Fruit fly (Drosophila melanogaster) whole organism, embryonic: ENCODE data around the gene MED15.

ENCODE experiments used
- ATbp ChIP-seq: fragments of 200-800 bp; sonication (Bioruptor generic); optimal IDR thresholded peaks from 2 replicates; lab custom pipeline; 2017; ENCODE audit warnings: missing biosample characterization, mild to moderate bottlenecking, missing genetic modification characterization, missing genetic modification reagents
- Atf3 ChIP-seq: fragments of 200-800 bp; sonication (Bioruptor generic); optimal IDR thresholded peaks from 3 replicates; lab custom pipeline; 2016; ENCODE audit warnings: missing biosample characterization, missing genetic modification characterization
- B-H2 ChIP-seq: fragments of 200-800 bp; sonication (Bioruptor generic); optimal IDR thresholded peaks from 2 replicates; lab custom pipeline; 2018; ENCODE audit warnings: missing biosample characterization, mild to moderate bottlenecking, missing genetic modification characterization
- Bdp1 ChIP-seq: fragments of 200-800 bp; sonication (Bioruptor generic); optimal IDR thresholded peaks from 3 replicates; lab custom pipeline; 2016; ENCODE audit warnings: missing biosample characterization, missing genetic modification characterization
- CG10274 ChIP-seq: fragments of 200-800 bp; sonication (Bioruptor generic); optimal IDR thresholded peaks from 3 replicates; lab custom pipeline; 2017; ENCODE audit warnings: missing biosample characterization, mild to moderate bottlenecking, missing genetic modification characterization
- CG10543 ChIP-seq: fragments of 200-800 bp; sonication (Bioruptor generic); optimal IDR thresholded peaks from 3 replicates; lab custom pipeline; 2017; ENCODE audit warnings: missing biosample characterization, mild to moderate bottlenecking, missing genetic modification characterization, moderate library complexity
- CG10565 ChIP-seq: fragments of 200-800 bp; sonication (Bioruptor generic); optimal IDR thresholded peaks from 3 replicates; lab custom pipeline; 2016; ENCODE audit warnings: missing biosample characterization, mild to moderate bottlenecking, missing genetic modification characterization
- CG11085 ChIP-seq: fragments of 200-800 bp; sonication (Bioruptor generic); IDR thresholded peaks from 2 replicates; pipeline ENCODE4 v1.3.6; 2022; ENCODE audit warnings: missing biosample characterization, missing genetic modification characterization
- CG12769 ChIP-seq: fragments of 200-800 bp; sonication (Bioruptor generic); optimal IDR thresholded peaks from 2 replicates; lab custom pipeline; 2019; ENCODE audit warnings: missing biosample characterization, mild to moderate bottlenecking, missing genetic modification characterization, moderate library complexity
- CG12942 ChIP-seq: fragments of 200-800 bp; sonication (Bioruptor generic); optimal IDR thresholded peaks from 3 replicates; lab custom pipeline; 2016; ENCODE audit warnings: missing biosample characterization, missing genetic modification characterization
- CG15269 ChIP-seq: fragments of 200-800 bp; sonication (Bioruptor generic); optimal IDR thresholded peaks from 2 replicates; lab custom pipeline; 2018; ENCODE audit warnings: missing biosample characterization, mild to moderate bottlenecking, missing genetic modification characterization, moderate library complexity
- CG1529 ChIP-seq: fragments of 200-800 bp; sonication (Bioruptor generic); optimal IDR thresholded peaks from 3 replicates; lab custom pipeline; 2018; ENCODE audit warnings: missing biosample characterization, missing genetic modification characterization
- CG17359 ChIP-seq: fragments of 200-800 bp; sonication (Bioruptor generic); optimal IDR thresholded peaks from 3 replicates; lab custom pipeline; 2018; ENCODE audit warnings: missing biosample characterization, mild to moderate bottlenecking, missing genetic modification characterization, moderate library complexity
- CG17568 ChIP-seq: fragments of 200-800 bp; sonication (Bioruptor generic); optimal IDR thresholded peaks from 2 replicates; lab custom pipeline; 2018; ENCODE audit warnings: missing biosample characterization, mild to moderate bottlenecking, missing genetic modification characterization, moderate library complexity
- CG18476 ChIP-seq: fragments of 200-800 bp; sonication (Bioruptor generic); optimal IDR thresholded peaks from 2 replicates; lab custom pipeline; 2016; ENCODE audit warnings: missing biosample characterization, mild to moderate bottlenecking, missing genetic modification characterization
- CG31365 ChIP-seq: fragments of 200-800 bp; sonication (Bioruptor generic); optimal IDR thresholded peaks from 2 replicates; lab custom pipeline; 2018; ENCODE audit warnings: missing biosample characterization, mild to moderate bottlenecking, missing genetic modification characterization
- CG3281 ChIP-seq: fragments of 200-800 bp; sonication (Bioruptor generic); optimal IDR thresholded peaks from 3 replicates; lab custom pipeline; 2017; ENCODE audit warnings: missing biosample characterization, mild to moderate bottlenecking, missing genetic modification characterization
- CG4820 ChIP-seq: fragments of 200-800 bp; sonication (Bioruptor generic); optimal IDR thresholded peaks from 3 replicates; lab custom pipeline; 2016; ENCODE audit warnings: missing biosample characterization, missing genetic modification characterization
- CG7928 ChIP-seq: fragments of 200-800 bp; sonication (Bioruptor generic); optimal IDR thresholded peaks from 2 replicates; lab custom pipeline; 2017; ENCODE audit warnings: missing biosample characterization, mild to moderate bottlenecking, missing genetic modification characterization
- CG8478 ChIP-seq: fragments of >200 bp; optimal IDR thresholded peaks from 2 replicates; lab custom pipeline; 2018
- Camta ChIP-seq: fragments of 200-800 bp; sonication (Bioruptor generic); optimal IDR thresholded peaks from 2 replicates; lab custom pipeline; 2016; ENCODE audit warnings: missing biosample characterization, missing genetic modification characterization
- Chrac-16 ChIP-seq: fragments of 200-800 bp; sonication (Bioruptor generic); optimal IDR thresholded peaks from 3 replicates; lab custom pipeline; 2016; ENCODE audit warnings: missing biosample characterization, missing genetic modification characterization
- Dip3 ChIP-seq: fragments of 200-800 bp; sonication (Bioruptor generic); optimal IDR thresholded peaks from 3 replicates; lab custom pipeline; 2016; ENCODE audit warnings: missing biosample characterization, missing genetic modification characterization
- Doc3 ChIP-seq: fragments of 200-800 bp; sonication (Bioruptor generic); IDR thresholded peaks from 3 replicates; pipeline ENCODE4 v1.3.6; 2022; ENCODE audit warnings: missing biosample characterization, missing genetic modification characterization; ENCODE audit not compliant: partially characterized antibody
- Dref ChIP-seq: fragments of 200-800 bp; sonication (Bioruptor generic); IDR thresholded peaks from 2 replicates; pipeline ENCODE4 v1.3.6; 2022; ENCODE audit warnings: missing biosample characterization, missing genetic modification characterization
- Fer1 ChIP-seq: fragments of 200-800 bp; sonication (Bioruptor generic); optimal IDR thresholded peaks from 2 replicates; lab custom pipeline; 2017; ENCODE audit warnings: missing biosample characterization, mild to moderate bottlenecking, missing genetic modification characterization
- H2.0 ChIP-seq: fragments of 200-800 bp; sonication (Bioruptor generic); IDR thresholded peaks from 2 replicates; pipeline ENCODE4 v1.3.6; 2022; ENCODE audit warnings: missing biosample characterization, missing genetic modification characterization
- HLHmδ ChIP-seq: fragments of 200-800 bp; sonication (Bioruptor generic); optimal IDR thresholded peaks from 2 replicates; lab custom pipeline; 2018; ENCODE audit warnings: missing biosample characterization, mild to moderate bottlenecking, missing genetic modification characterization, moderate library complexity
- NC2β ChIP-seq: fragments of 200-800 bp; sonication (Bioruptor generic); optimal IDR thresholded peaks from 2 replicates; lab custom pipeline; 2016; ENCODE audit warnings: missing biosample characterization, missing genetic modification characterization
- Side ChIP-seq: fragments of 200-800 bp; sonication (Bioruptor generic); optimal IDR thresholded peaks from 2 replicates; lab custom pipeline; 2016; ENCODE audit warnings: missing biosample characterization, missing genetic modification characterization
- ara ChIP-seq: fragments of 200-800 bp; sonication (Bioruptor generic); IDR thresholded peaks from 2 replicates; pipeline ENCODE4 v1.3.6; 2022; ENCODE audit warnings: missing biosample characterization, missing genetic modification characterization
- caup ChIP-seq: fragments of 200-800 bp; sonication (Bioruptor generic); optimal IDR thresholded peaks from 3 replicates; lab custom pipeline; 2017; ENCODE audit warnings: missing biosample characterization, mild to moderate bottlenecking, missing genetic modification characterization, moderate library complexity; ENCODE audit not compliant: severe bottlenecking
- ewg ChIP-seq: fragments of 200-800 bp; sonication (Bioruptor generic); optimal IDR thresholded peaks from 3 replicates; lab custom pipeline; 2017; ENCODE audit warnings: mild to moderate bottlenecking, missing biosample characterization, missing genetic modification reagents, missing genetic modification characterization
- fu2 ChIP-seq: fragments of 200-800 bp; sonication (Bioruptor generic); optimal IDR thresholded peaks from 2 replicates; lab custom pipeline; 2016; ENCODE audit warnings: missing biosample characterization, missing genetic modification characterization
- grau ChIP-seq: fragments of 200-800 bp; optimal IDR thresholded peaks from 3 replicates; lab custom pipeline; 2019; ENCODE audit warnings: missing biosample characterization, mild to moderate bottlenecking, missing genetic modification characterization, moderate library complexity
- her ChIP-seq: fragments of 200-800 bp; sonication (Bioruptor generic); optimal IDR thresholded peaks from 2 replicates; lab custom pipeline; 2016; ENCODE audit warnings: missing biosample characterization, missing genetic modification characterization
- kah ChIP-seq: fragments of 200-800 bp; sonication (Bioruptor generic); optimal IDR thresholded peaks from 2 replicates; lab custom pipeline; 2018; ENCODE audit warnings: missing biosample characterization, mild to moderate bottlenecking, missing genetic modification characterization
- lab ChIP-seq: fragments of 200-800 bp; sonication (Bioruptor generic); optimal IDR thresholded peaks from 3 replicates; lab custom pipeline; 2017; ENCODE audit warnings: missing biosample characterization, missing genetic modification characterization, mild to moderate bottlenecking, moderate library complexity, missing genetic modification reagents
- lbe ChIP-seq: fragments of 200-800 bp; sonication (Bioruptor generic); optimal IDR thresholded peaks from 2 replicates; lab custom pipeline; 2016; ENCODE audit warnings: missing biosample characterization, mild to moderate bottlenecking, missing genetic modification characterization
- nau ChIP-seq: fragments of 200-800 bp; sonication (Bioruptor generic); optimal IDR thresholded peaks from 3 replicates; lab custom pipeline; 2017; ENCODE audit warnings: missing biosample characterization, mild to moderate bottlenecking, missing genetic modification characterization, missing genetic modification reagents
- nmo ChIP-seq: fragments of 200-800 bp; sonication (Bioruptor generic); optimal IDR thresholded peaks from 2 replicates; lab custom pipeline; 2018; ENCODE audit warnings: missing biosample characterization, mild to moderate bottlenecking, missing genetic modification characterization, moderate library complexity
- onecut ChIP-seq: fragments of 200-800 bp; sonication (Bioruptor generic); IDR thresholded peaks from 2 replicates; pipeline ENCODE4 v1.3.6; 2022; ENCODE audit warnings: missing biosample characterization, missing genetic modification characterization
- org-1 ChIP-seq: fragments of 200-800 bp; sonication (Bioruptor generic); optimal IDR thresholded peaks from 2 replicates; lab custom pipeline; 2017; ENCODE audit warnings: missing biosample characterization, missing genetic modification characterization
- pfk ChIP-seq: fragments of 200-800 bp; sonication (Bioruptor generic); optimal IDR thresholded peaks from 2 replicates; lab custom pipeline; 2018; ENCODE audit warnings: missing biosample characterization, mild to moderate bottlenecking, missing genetic modification characterization, moderate library complexity
- pum ChIP-seq: fragments of 200-800 bp; sonication (Bioruptor generic); optimal IDR thresholded peaks from 2 replicates; lab custom pipeline; 2016; ENCODE audit warnings: missing biosample characterization, missing genetic modification characterization
- repo ChIP-seq: fragments of 200-800 bp; sonication (Bioruptor generic); optimal IDR thresholded peaks from 2 replicates; lab custom pipeline; 2016; ENCODE audit warnings: missing biosample characterization, missing genetic modification characterization
- sisA ChIP-seq: fragments of 200-800 bp; sonication (Bioruptor generic); IDR thresholded peaks from 2 replicates; pipeline ENCODE4 v1.3.6; 2022; ENCODE audit warnings: missing biosample characterization, missing genetic modification characterization
- sqz ChIP-seq: fragments of 200-800 bp; sonication (Bioruptor generic); optimal IDR thresholded peaks from 3 replicates; lab custom pipeline; 2018; ENCODE audit warnings: missing biosample characterization, mild to moderate bottlenecking, missing genetic modification characterization
- tgo ChIP-seq: fragments of 200-800 bp; sonication (Bioruptor generic); IDR thresholded peaks from 3 replicates; pipeline ENCODE4 v1.3.6; 2022; ENCODE audit warnings: missing biosample characterization, missing genetic modification characterization
- vfl ChIP-seq: fragments of 200-800 bp; sonication (Bioruptor generic); optimal IDR thresholded peaks from 2 replicates; lab custom pipeline; 2016; ENCODE audit warnings: missing biosample characterization, missing genetic modification characterization

Gene MED15

DNA sequence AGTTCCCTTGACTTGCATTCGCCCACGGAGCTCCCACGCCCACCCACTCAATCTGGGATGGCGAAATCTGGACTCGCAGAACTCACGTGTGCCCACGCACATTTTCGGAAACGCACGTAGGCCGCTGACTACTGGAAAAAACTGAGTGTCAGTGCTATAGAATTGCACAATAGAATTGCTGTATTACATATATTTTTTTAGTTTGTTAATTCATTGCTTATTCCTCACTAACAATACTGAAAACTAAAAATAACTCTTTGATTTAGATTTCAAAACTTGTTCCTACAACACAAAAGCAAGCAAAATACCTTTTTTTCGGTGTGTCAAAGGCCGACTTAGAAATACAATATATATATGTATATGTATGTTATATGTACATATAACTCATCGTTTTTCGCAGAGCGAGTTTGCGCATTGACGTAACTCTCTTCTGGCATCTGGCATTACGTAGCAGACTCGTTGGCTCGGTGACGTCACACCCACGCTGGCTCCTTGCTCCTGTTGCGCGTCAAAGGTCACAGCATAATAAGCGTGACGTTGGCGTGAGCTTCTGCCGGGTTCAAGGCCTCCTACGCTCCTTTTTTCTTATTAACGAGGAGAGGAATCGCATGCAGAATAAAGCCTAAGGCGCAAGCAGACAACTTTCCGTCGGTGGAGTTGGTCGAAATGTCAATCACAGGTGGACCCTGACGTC, 9.1 kb downstream of the MED15 start (continued):
- TF ChIP-seq B-H2 (GFP tag; lab: Kevin White, UChicago), result peak; percentile 44
- no peak for TF ChIP-seq sisA (GFP tag; lab: Robert Waterston, UW)
- peak; percentile 58 for TF ChIP-seq Chrac-16 (GFP tag; lab: Kevin White, UChicago)
- TF ChIP-seq Bdp1, result peak; percentile 48
- TF ChIP-seq Dref (GFP tag; lab: Robert Waterston, UW), result no peak
- TF ChIP-seq nau (GFP tag; lab: Kevin White, UChicago), result peak; percentile 66
- TF ChIP-seq repo, result no peak
- peak; percentile 88 for TF ChIP-seq grau
- peak; percentile 89 for TF ChIP-seq CG15269 (tag; lab: Kevin White, UChicago)
- peak; percentile 94 for TF ChIP-seq caup (GFP tag; lab: Kevin White, UChicago)
- TF ChIP-seq CG17568 (GFP tag; lab: Kevin White, UChicago), result peak; percentile 77
- peak; percentile 51 for TF ChIP-seq sqz (GFP tag; lab: Kevin White, UChicago)
- peak; percentile 59 for TF ChIP-seq Camta
- peak; percentile 16 for TF ChIP-seq CG10565 (GFP tag; lab: Kevin White, UChicago)
- peak; percentile 53 for TF ChIP-seq ATbp
- peak; percentile 53 for TF ChIP-seq vfl
- peak; percentile 31 for TF ChIP-seq pum (GFP tag; lab: Kevin White, UChicago)
- no peak for TF ChIP-seq ara (GFP tag; lab: Robert Waterston, UW)
- peak; percentile 92 for TF ChIP-seq CG3281 (GFP tag; lab: Kevin White, UChicago)
- peak; percentile 63 for TF ChIP-seq nmo (GFP tag; lab: Kevin White, UChicago)
- no peak for TF ChIP-seq pfk
- TF ChIP-seq Side (GFP tag; lab: Kevin White, UChicago), result peak; percentile 11
- TF ChIP-seq Dip3 (GFP tag; lab: Kevin White, UChicago), result peak; percentile 71
- TF ChIP-seq CG31365 (tag; lab: Kevin White, UChicago), result peak; percentile 26
- TF ChIP-seq CG7928 (GFP tag; lab: Kevin White, UChicago), result no peak
- peak; percentile 65 for TF ChIP-seq onecut (GFP tag; lab: Robert Waterston, UW)
- TF ChIP-seq CG12942 (GFP tag; lab: Kevin White, UChicago), result peak; percentile 66
- peak; percentile 84 for TF ChIP-seq CG18476
- peak; percentile 84 for TF ChIP-seq CG17359 (tag; lab: Kevin White, UChicago)
- TF ChIP-seq CG12769, result peak; percentile 90
- TF ChIP-seq Doc3 (GFP tag; lab: Robert Waterston, UW), result no peak
- TF ChIP-seq org-1 (GFP tag; lab: Kevin White, UChicago), result peak; percentile 80
- no peak for TF ChIP-seq H2.0
- TF ChIP-seq CG1529, result no peak
- TF ChIP-seq HLHmδ (GFP tag; lab: Kevin White, UChicago), result no peak
- no peak for TF ChIP-seq her (GFP tag; lab: Kevin White, UChicago)
- peak; percentile 96 for TF ChIP-seq lab
- TF ChIP-seq ewg (GFP tag; lab: Kevin White, UChicago), result peak; percentile 68
- TF ChIP-seq kah (GFP tag; lab: Kevin White, UChicago), result peak; percentile 55
- peak; percentile 68 for TF ChIP-seq fu2 (GFP tag; lab: Kevin White, UChicago)
- peak; percentile 13 for TF ChIP-seq lbe
- TF ChIP-seq CG4820 (GFP tag; lab: Kevin White, UChicago), result peak; percentile 51
- TF ChIP-seq CG10543 (GFP tag; lab: Kevin White, UChicago), result no peak
- TF ChIP-seq CG8478 (lab: Kevin White, UChicago), result no peak
- peak; percentile 12 for TF ChIP-seq Atf3 (GFP tag; lab: Kevin White, UChicago)
- peak; percentile 56 for TF ChIP-seq CG10274 (GFP tag; lab: Kevin White, UChicago)
- TF ChIP-seq NC2β (GFP tag; lab: Kevin White, UChicago), result no peak
- TF ChIP-seq CG11085 (GFP tag; lab: Robert Waterston, UW), result no peak
- TF ChIP-seq tgo (GFP tag; lab: Robert Waterston, UW), result no peak
- TF ChIP-seq Fer1 (GFP tag; lab: Kevin White, UChicago), result peak; percentile 93
